Fruit fly (Drosophila melanogaster): Measurements from ENCODE around the gene Atg8a.

The Atg8a gene

dm6 chrX:10785920-10786361 lies 17.8 kb upstream of the Atg8a start (continued):
- TF ChIP-seq so (GFP tag; IDR thresholded peaks at IDR 0.05) (no peak), Dip2 (GFP tag; IDR thresholded peaks at IDR 0.05) (no peak), eyg (GFP tag; optimal IDR thresholded peaks at IDR 0.05) (no peak), repo (GFP tag; optimal IDR thresholded peaks at IDR 0.05) (no peak), CG1792 (GFP tag; optimal IDR thresholded peaks at IDR 0.05) (no peak), CG34224 (GFP tag; IDR thresholded peaks at IDR 0.05; ENCODE audit: partially characterized antibody) (no peak), HLH4C (GFP tag; IDR thresholded peaks at IDR 0.05; ENCODE audit: partially characterized antibody) (no peak), CTCF (GFP tag; optimal IDR thresholded peaks at IDR 0.05) (no peak), CG3838 (GFP tag; optimal IDR thresholded peaks at IDR 0.05) (no peak), CG13624 (GFP tag; optimal IDR thresholded peaks at IDR 0.05) (peak; percentile 7), Stat92E (GFP tag; optimal IDR thresholded peaks at IDR 0.05) (no peak), CG4617 (GFP tag; optimal IDR thresholded peaks at IDR 0.05; ENCODE audit: borderline replicate concordance) (no peak), CG1233 (GFP tag; optimal IDR thresholded peaks at IDR 0.05) (no peak), chm (GFP tag; IDR thresholded peaks at IDR 0.05) (no peak; the same call in 1 of the 2 replicates), ttk (GFP tag; IDR thresholded peaks at IDR 0.05) (no peak), CG15011 (GFP tag; optimal IDR thresholded peaks at IDR 0.05) (no peak), NC2β (GFP tag; optimal IDR thresholded peaks at IDR 0.05) (no peak), CoRest (tag; optimal IDR thresholded peaks at IDR 0.05) (no peak), inv (GFP tag; IDR thresholded peaks at IDR 0.05; ENCODE audit: partially characterized antibody) (no peak), BEAF-32 (GFP tag; optimal IDR thresholded peaks at IDR 0.05) (no peak), CG7357 (GFP tag; IDR thresholded peaks at IDR 0.05) (no peak), CG6689 (GFP tag; IDR thresholded peaks at IDR 0.05) (no peak), CG15696 (tag; optimal IDR thresholded peaks at IDR 0.05) (no peak), CG6654 (GFP tag; optimal IDR thresholded peaks at IDR 0.05) (no peak), H2.0 (GFP tag; IDR thresholded peaks at IDR 0.05) (no peak), ham (GFP tag; IDR thresholded peaks at IDR 0.05) (no peak), Dad (GFP tag; optimal IDR thresholded peaks at IDR 0.05) (no peak), Oli (tag; optimal IDR thresholded peaks at IDR 0.05) (no peak), CG15269 (tag; optimal IDR thresholded peaks at IDR 0.05) (no peak), Camta (GFP tag; optimal IDR thresholded peaks at IDR 0.05) (no peak), Atf-2 (GFP tag; optimal IDR thresholded peaks at IDR 0.05) (no peak), Spps (tag; optimal IDR thresholded peaks at IDR 0.05) (no peak), CG7928 (GFP tag; optimal IDR thresholded peaks at IDR 0.05) (no peak), CG5245 (GFP tag; optimal IDR thresholded peaks at IDR 0.05) (no peak), sna (GFP tag; IDR thresholded peaks at IDR 0.05; ENCODE audit: partially characterized antibody) (no peak), Pdp1 (GFP tag; optimal IDR thresholded peaks at IDR 0.05) (no peak), CG18764 (GFP tag; optimal IDR thresholded peaks at IDR 0.05) (no peak), Mad (GFP tag; optimal IDR thresholded peaks at IDR 0.05) (no peak), CG11398 (GFP tag; optimal IDR thresholded peaks at IDR 0.05) (no peak), CG8944 (GFP tag; optimal IDR thresholded peaks at IDR 0.05) (no peak), crp (GFP tag; optimal IDR thresholded peaks at IDR 0.05) (peak in 1 of 2 experiments; percentile 14), CG18262 (tag; optimal IDR thresholded peaks at IDR 0.05) (no peak), CG6791 (GFP tag; IDR thresholded peaks at IDR 0.05; ENCODE audit: partially characterized antibody) (no peak), jumu (GFP tag; optimal IDR thresholded peaks at IDR 0.05) (no peak), Meics (GFP tag; optimal IDR thresholded peaks at IDR 0.05) (no peak), Fer3 (tag; optimal IDR thresholded peaks at IDR 0.05) (no peak), pita (GFP tag; optimal IDR thresholded peaks at IDR 0.05) (no peak), MESR4 (GFP tag; optimal IDR thresholded peaks at IDR 0.05) (no peak), zfh1 (GFP tag; IDR thresholded peaks at IDR 0.05) (no peak), CG4282 (GFP tag; optimal IDR thresholded peaks at IDR 0.05) (no peak), sr (GFP tag; IDR thresholded peaks at IDR 0.05) (no peak), CG9609 (GFP tag; optimal IDR thresholded peaks at IDR 0.05) (no peak)
